Fruit fly (Drosophila melanogaster) whole organism, prepupa: ENCODE results near the gene CG42371.

Experiments used
- Blimp-1 ChIP-seq: fragments of 200-800 bp; sonication (Bioruptor generic); optimal IDR thresholded peaks from 3 replicates; lab custom pipeline; 2017; ENCODE audit warnings: missing biosample characterization, missing genetic modification characterization, mild to moderate bottlenecking, moderate library complexity, missing genetic modification reagents
- CG10631 ChIP-seq: fragments of 200-800 bp; sonication (Bioruptor generic); optimal IDR thresholded peaks from 2 replicates; lab custom pipeline; 2016; ENCODE audit warnings: missing biosample characterization, missing genetic modification characterization
- CG10669 ChIP-seq: fragments of 200-800 bp; sonication (Bioruptor generic); optimal IDR thresholded peaks from 3 replicates; lab custom pipeline; 2018; ENCODE audit warnings: missing biosample characterization, mild to moderate bottlenecking, missing genetic modification characterization, moderate library complexity
- CG11762 ChIP-seq: fragments of 200-800 bp; sonication (Bioruptor generic); optimal IDR thresholded peaks from 3 replicates; lab custom pipeline; 2016; ENCODE audit warnings: missing biosample characterization, missing genetic modification characterization; ENCODE audit not compliant: insufficient read depth
- CG16779 ChIP-seq: fragments of 200-800 bp; sonication (Bioruptor generic); optimal IDR thresholded peaks from 3 replicates; lab custom pipeline; 2017; ENCODE audit warnings: missing biosample characterization, mild to moderate bottlenecking, missing genetic modification characterization
- CG3032 ChIP-seq: fragments of 200-800 bp; optimal IDR thresholded peaks from 2 replicates; lab custom pipeline; 2019; ENCODE audit warnings: missing biosample characterization, mild to moderate bottlenecking, missing genetic modification characterization, moderate library complexity
- CG31627 ChIP-seq: fragments of 200-800 bp; sonication (Bioruptor generic); optimal IDR thresholded peaks from 3 replicates; lab custom pipeline; 2016; ENCODE audit warnings: missing biosample characterization, missing genetic modification characterization
- CG32006 ChIP-seq: fragments of 200-800 bp; sonication (Bioruptor generic); optimal IDR thresholded peaks from 3 replicates; lab custom pipeline; 2017; ENCODE audit warnings: missing biosample characterization, mild to moderate bottlenecking, missing genetic modification characterization
- CG34406 ChIP-seq: fragments of 200-800 bp; sonication (Bioruptor generic); optimal IDR thresholded peaks from 3 replicates; lab custom pipeline; 2016; ENCODE audit warnings: missing biosample characterization, missing genetic modification characterization
- CG3919 ChIP-seq: fragments of 200-800 bp; sonication (Bioruptor generic); optimal IDR thresholded peaks from 3 replicates; lab custom pipeline; 2016; ENCODE audit warnings: missing biosample characterization, missing genetic modification characterization
- CG4318 ChIP-seq: fragments of 200-800 bp; sonication (Bioruptor generic); optimal IDR thresholded peaks from 3 replicates; lab custom pipeline; 2017; ENCODE audit warnings: missing biosample characterization, mild to moderate bottlenecking, missing genetic modification characterization
- CG6163 ChIP-seq: fragments of 200-800 bp; sonication (Bioruptor generic); IDR thresholded peaks from 3 replicates; pipeline ENCODE4 v1.3.6; 2022; ENCODE audit warnings: missing biosample characterization, missing genetic modification characterization
- CG6808 ChIP-seq: fragments of 200-800 bp; sonication (Bioruptor generic); optimal IDR thresholded peaks from 3 replicates; lab custom pipeline; 2017; ENCODE audit warnings: missing biosample characterization, missing genetic modification characterization, mild to moderate bottlenecking, moderate library complexity, missing genetic modification reagents
- CG8632 ChIP-seq: fragments of 200-800 bp; sonication (Bioruptor generic); optimal IDR thresholded peaks from 3 replicates; lab custom pipeline; 2016; ENCODE audit warnings: missing biosample characterization, missing genetic modification characterization
- Eip75B ChIP-seq: fragments of 200-800 bp; sonication (Bioruptor generic); optimal IDR thresholded peaks from 3 replicates; lab custom pipeline; 2016; ENCODE audit warnings: missing biosample characterization, missing genetic modification characterization
- Eip78C ChIP-seq: fragments of 200-800 bp; sonication (Bioruptor generic); peaks from one replicate; lab custom pipeline; 2016; ENCODE audit warnings: missing biosample characterization, missing genetic modification characterization
- Ets21C ChIP-seq: fragments of 200-800 bp; sonication (Bioruptor generic); optimal IDR thresholded peaks from 3 replicates; lab custom pipeline; 2016; ENCODE audit warnings: missing biosample characterization, missing genetic modification characterization
- Ets96B ChIP-seq: fragments of 200-800 bp; optimal IDR thresholded peaks from 2 replicates; lab custom pipeline; 2019; ENCODE audit warnings: missing biosample characterization, mild to moderate bottlenecking, missing genetic modification characterization, moderate library complexity
- Gug ChIP-seq: fragments of 200-800 bp; sonication (Bioruptor generic); IDR thresholded peaks from 2 replicates; pipeline ENCODE4 v1.3.6; 2022; ENCODE audit warnings: missing biosample characterization, missing genetic modification characterization
- Hr39 ChIP-seq: fragments of 200-800 bp; sonication (Bioruptor generic); optimal IDR thresholded peaks from 2 replicates; lab custom pipeline; 2016; ENCODE audit warnings: missing biosample characterization, missing genetic modification characterization
- Lpt ChIP-seq: fragments of 200-800 bp; sonication (Bioruptor generic); optimal IDR thresholded peaks from 3 replicates; lab custom pipeline; 2016; ENCODE audit warnings: missing biosample characterization, missing genetic modification characterization
- Met ChIP-seq: fragments of 200-800 bp; sonication (Bioruptor generic); optimal IDR thresholded peaks from 3 replicates; lab custom pipeline; 2016; ENCODE audit warnings: missing biosample characterization, missing genetic modification characterization
- OdsH ChIP-seq: fragments of 200-800 bp; sonication (Bioruptor generic); optimal IDR thresholded peaks from 3 replicates; lab custom pipeline; 2016; ENCODE audit warnings: missing biosample characterization, missing genetic modification characterization
- Smox ChIP-seq: fragments of 200-800 bp; sonication (Bioruptor generic); optimal IDR thresholded peaks from 3 replicates; lab custom pipeline; 2016; ENCODE audit warnings: missing biosample characterization, missing genetic modification characterization
- Sox102F ChIP-seq: fragments of 200-800 bp; sonication (Bioruptor generic); optimal IDR thresholded peaks from 2 replicates; lab custom pipeline; 2016; ENCODE audit warnings: missing biosample characterization, mild to moderate bottlenecking, missing genetic modification characterization
- Sox14 ChIP-seq: fragments of 200-800 bp; sonication (Bioruptor generic); optimal IDR thresholded peaks from 3 replicates; lab custom pipeline; 2016; ENCODE audit warnings: missing biosample characterization, missing genetic modification characterization
- Sox15 ChIP-seq: fragments of 200-800 bp; sonication (Bioruptor generic); optimal IDR thresholded peaks from 3 replicates; lab custom pipeline; 2016; ENCODE audit warnings: missing biosample characterization, missing genetic modification characterization
- cyc ChIP-seq: fragments of 200-800 bp; sonication (Bioruptor generic); optimal IDR thresholded peaks from 3 replicates; lab custom pipeline; 2016; ENCODE audit warnings: missing biosample characterization, missing genetic modification characterization
- dac ChIP-seq: fragments of 200-800 bp; sonication (Bioruptor generic); optimal IDR thresholded peaks from 2 replicates; lab custom pipeline; 2017; ENCODE audit warnings: missing biosample characterization, mild to moderate bottlenecking, missing genetic modification characterization
- eg ChIP-seq: fragments of 200-800 bp; sonication (Bioruptor generic); IDR thresholded peaks from 3 replicates; pipeline ENCODE4 v1.3.6; 2022; ENCODE audit warnings: missing biosample characterization, missing genetic modification characterization
- esn ChIP-seq: fragments of 200-800 bp; sonication (Bioruptor generic); optimal IDR thresholded peaks from 2 replicates; lab custom pipeline; 2016; ENCODE audit warnings: missing biosample characterization, mild to moderate bottlenecking, missing genetic modification characterization, moderate library complexity
- fd59A ChIP-seq: fragments of 200-800 bp; sonication (Bioruptor generic); optimal IDR thresholded peaks from 2 replicates; lab custom pipeline; 2017; ENCODE audit warnings: missing biosample characterization, mild to moderate bottlenecking, missing genetic modification characterization, missing genetic modification reagents
- fd85E ChIP-seq: fragments of 200-800 bp; sonication (Bioruptor generic); optimal IDR thresholded peaks from 3 replicates; lab custom pipeline; 2016; ENCODE audit warnings: missing biosample characterization, missing genetic modification characterization
- fkh ChIP-seq: fragments of 200-800 bp; sonication (Bioruptor generic); optimal IDR thresholded peaks from 3 replicates; lab custom pipeline; 2017; ENCODE audit warnings: missing biosample characterization, mild to moderate bottlenecking, missing genetic modification characterization, moderate library complexity
- lz ChIP-seq: fragments of 200-800 bp; sonication (Bioruptor generic); optimal IDR thresholded peaks from 3 replicates; lab custom pipeline; 2016; ENCODE audit warnings: missing biosample characterization, missing genetic modification characterization
- net ChIP-seq: fragments of 200-800 bp; sonication (Bioruptor generic); optimal IDR thresholded peaks from 3 replicates; lab custom pipeline; 2016; ENCODE audit warnings: missing biosample characterization, missing genetic modification characterization
- pdm3 ChIP-seq: fragments of 200-800 bp; sonication (Bioruptor generic); optimal IDR thresholded peaks from 3 replicates; lab custom pipeline; 2016; ENCODE audit warnings: missing biosample characterization, missing genetic modification characterization
- ss ChIP-seq, 2 experiments: fragments of 200-800 bp; sonication (Bioruptor generic); optimal IDR thresholded peaks; 2 replicates in 1 of 2; 3 replicates in 1 of 2; lab custom pipeline; 2017 to 2018; ENCODE audit warnings: mild to moderate bottlenecking in 2 of 2, missing biosample characterization in 2 of 2, missing genetic modification characterization in 2 of 2, moderate library complexity in 1 of 2
- svp ChIP-seq: fragments of 200-800 bp; sonication (Bioruptor generic); peaks from one replicate; lab custom pipeline; 2016; ENCODE audit warnings: missing biosample characterization, missing genetic modification characterization

CG42371 gene

DNA sequence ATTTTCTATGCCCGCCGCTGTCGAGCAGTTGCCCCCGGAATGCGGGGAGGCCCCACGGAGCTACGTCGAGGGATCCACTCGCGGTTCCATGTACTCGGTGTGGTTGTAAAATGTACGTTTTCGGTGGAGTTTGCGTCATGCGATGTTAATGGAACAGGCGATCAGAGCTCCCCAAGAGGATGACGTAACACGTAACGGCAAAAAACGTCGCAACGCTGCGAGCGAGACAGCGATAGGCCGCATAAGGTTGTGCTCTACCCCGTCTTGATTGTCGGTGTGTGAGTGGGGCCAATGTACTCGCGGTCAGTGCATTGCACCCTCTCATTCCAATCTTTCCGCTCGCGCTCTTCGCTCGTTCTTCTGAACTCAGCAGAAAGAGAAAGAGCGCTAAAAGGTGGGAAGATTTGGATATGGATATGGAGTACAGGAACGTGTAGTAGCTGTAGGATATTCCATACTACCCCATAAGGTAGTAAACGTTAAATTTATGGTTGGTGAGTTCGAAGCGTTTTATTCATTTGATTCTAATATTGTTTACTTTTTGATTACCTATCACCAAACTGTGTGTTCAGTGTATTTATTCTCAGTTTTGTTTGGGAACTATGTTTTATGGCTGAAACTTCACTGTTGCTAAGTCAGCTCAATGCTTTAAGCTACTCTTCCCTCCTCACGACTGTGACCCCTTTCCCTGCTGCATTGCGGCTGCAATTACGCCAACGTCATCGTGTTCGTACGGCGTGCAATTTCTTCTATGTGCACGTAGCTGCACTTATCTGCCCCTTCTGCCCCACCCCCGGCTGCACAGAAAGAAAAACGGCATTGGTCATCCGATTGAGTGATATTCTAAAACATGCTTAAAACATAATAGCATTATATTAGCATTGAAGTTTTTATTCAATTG lies 16.7 kb downstream of the CG42371 start (continued):
- TF ChIP-seq CG11762 (GFP tag; lab: Kevin White, UChicago) (no peak), net (GFP tag; lab: Kevin White, UChicago) (no peak), Eip75B (GFP tag; lab: Kevin White, UChicago) (peak; percentile 51), lz (GFP tag; lab: Kevin White, UChicago) (no peak), fd59A (GFP tag; lab: Kevin White, UChicago) (no peak), CG16779 (tag; lab: Kevin White, UChicago) (peak; percentile 33), CG31627 (GFP tag; lab: Kevin White, UChicago) (no peak), esn (no peak), dac (GFP tag; lab: Kevin White, UChicago) (no peak), Gug (GFP tag; lab: Robert Waterston, UW) (no peak), Sox102F (GFP tag; lab: Kevin White, UChicago) (peak; percentile 9), Smox (GFP tag; lab: Kevin White, UChicago) (no peak), CG3032 (tag; lab: Kevin White, UChicago) (no peak), Sox14 (no peak), svp (GFP tag; lab: Kevin White, UChicago) (peak; percentile 93), cyc (GFP tag; lab: Kevin White, UChicago) (no peak), Ets21C (no peak), Eip78C (GFP tag; lab: Kevin White, UChicago) (peak; percentile 75), Ets96B (tag; lab: Kevin White, UChicago) (peak; percentile 5), CG6163 (GFP tag; lab: Robert Waterston, UW) (no peak), CG34406 (GFP tag; lab: Kevin White, UChicago) (no peak), fkh (GFP tag; lab: Kevin White, UChicago) (peak; percentile 22), CG10669 (GFP tag; lab: Kevin White, UChicago) (no peak), Sox15 (GFP tag; lab: Kevin White, UChicago) (no peak), eg (no peak), Hr39 (GFP tag; lab: Kevin White, UChicago) (no peak), CG4318 (GFP tag; lab: Kevin White, UChicago) (no peak), CG3919 (GFP tag; lab: Kevin White, UChicago) (peak; percentile 34), CG8632 (GFP tag; lab: Kevin White, UChicago) (no peak), pdm3 (no peak), Met (GFP tag; lab: Kevin White, UChicago) (peak; percentile 78), ss (GFP tag; optimal IDR thresholded peaks at IDR 0.05; lab: Kevin White, UChicago) (peak in 1 of 2 experiments; percentile 31), CG10631 (no peak)
- TF ChIP-seq, all 60 proteins: peak for 16

DNA sequence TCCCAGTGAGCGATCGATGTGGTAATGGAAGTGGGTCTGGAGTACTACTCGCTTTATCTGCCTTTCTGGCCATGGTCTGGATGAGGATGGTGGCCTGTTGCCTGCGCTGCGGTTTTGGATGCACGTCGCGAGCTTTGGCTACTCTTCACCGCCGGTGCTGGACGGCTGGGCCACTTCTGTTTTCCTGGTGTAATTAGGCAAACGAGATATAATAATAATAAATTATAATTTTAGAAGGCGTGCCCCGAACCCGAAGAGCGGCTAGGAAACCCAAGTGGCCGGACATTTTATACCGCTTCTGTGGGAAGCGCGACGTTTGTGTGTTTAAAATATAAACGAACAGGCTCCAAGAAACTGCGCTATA lies 17.6 kb downstream of the CG42371 start:
- no peak for TF ChIP-seq Eip75B (GFP tag; lab: Kevin White, UChicago)
- TF ChIP-seq CG3032 (tag; lab: Kevin White, UChicago), result no peak
- TF ChIP-seq CG6808 (GFP tag; lab: Kevin White, UChicago), result no peak
- TF ChIP-seq Eip78C (GFP tag; lab: Kevin White, UChicago), result no peak
- TF ChIP-seq fd59A (GFP tag; lab: Kevin White, UChicago), result no peak
- no peak for TF ChIP-seq Lpt
- TF ChIP-seq Sox15 (GFP tag; lab: Kevin White, UChicago), result no peak
- TF ChIP-seq CG11762 (GFP tag; lab: Kevin White, UChicago), result no peak
- TF ChIP-seq Hr39 (GFP tag; lab: Kevin White, UChicago), result no peak
- TF ChIP-seq CG32006, result no peak
- no peak for TF ChIP-seq OdsH (GFP tag; lab: Kevin White, UChicago)
- no peak for TF ChIP-seq CG10631
- no peak for TF ChIP-seq Blimp-1 (GFP tag; lab: Kevin White, UChicago)
- no peak for TF ChIP-seq fd85E (GFP tag; lab: Kevin White, UChicago)
- no peak for TF ChIP-seq esn
- TF ChIP-seq, all 60 proteins: peak for 0
